Comparison of ENCODE assay signal across 3 worm cellular contexts in genomic region chrV:12963192-12963591, ce11.
TF ChIP-seq lines count a peak whose summit lies in the region.

TSS of gene hrg-9 (minus strand) at chrV:12963343.

TF ChIP-seq in whole organism, L1 larva, 84 proteins besides CTCF, POLR2A, EP300 and RAD21 (continued from another document):
- TF ChIP-seq nhr-84 (tag; optimal IDR thresholded peaks at IDR 0.05; lab: Kevin White, UChicago), result no peak

TF ChIP-seq in whole organism, L2 larva, 48 proteins besides CTCF, POLR2A, EP300 and RAD21 (continued from another document):
- TF ChIP-seq fos-1 (tag; optimal IDR thresholded peaks at IDR 0.05; lab: Kevin White, UChicago) (peak; percentile 6), lin-13 (GFP tag; optimal IDR thresholded peaks at IDR 0.05; lab: Kevin White, UChicago) (no peak), egl-27 (tag; optimal IDR thresholded peaks at IDR 0.05; lab: Kevin White, UChicago) (no peak)

TF ChIP-seq in whole organism, L4 larva, 104 proteins besides CTCF, POLR2A, EP300 and RAD21 (continued from another document):
- TF ChIP-seq dmd-9 (GFP tag; IDR thresholded peaks at IDR 0.05; lab: Robert Waterston, UW) (no peak), nhr-111 (GFP tag; optimal IDR thresholded peaks at IDR 0.05; lab: Kevin White, UChicago) (no peak), gei-8 (GFP tag; optimal IDR thresholded peaks at IDR 0.05; lab: Kevin White, UChicago) (no peak), nhr-28 (tag; optimal IDR thresholded peaks at IDR 0.05; lab: Kevin White, UChicago) (peak; percentile 37), tra-1 (GFP tag; IDR thresholded peaks at IDR 0.05; lab: Robert Waterston, UW) (no peak), lin-1 (GFP tag; IDR thresholded peaks at IDR 0.05; lab: Robert Waterston, UW) (no peak), dve-1 (tag; optimal IDR thresholded peaks at IDR 0.05; lab: Kevin White, UChicago; ENCODE audit: insufficient read depth) (peak; percentile 52), madf-5 (GFP tag; IDR thresholded peaks at IDR 0.05; lab: Robert Waterston, UW) (no peak)
